Fruit fly (Drosophila melanogaster) whole organism, prepupa: ENCODE results near the gene CG10866.
A peak's percentile ranks its signal among the peaks of the same experiment; 100 is the strongest.

Experiments used
- Blimp-1 ChIP-seq: fragments of 200-800 bp; sonication (Bioruptor generic); optimal IDR thresholded peaks from 3 replicates; lab custom pipeline; 2017; ENCODE audit warnings: missing biosample characterization, missing genetic modification characterization, mild to moderate bottlenecking, moderate library complexity, missing genetic modification reagents
- CG10631 ChIP-seq: fragments of 200-800 bp; sonication (Bioruptor generic); optimal IDR thresholded peaks from 2 replicates; lab custom pipeline; 2016; ENCODE audit warnings: missing biosample characterization, missing genetic modification characterization
- CG10669 ChIP-seq: fragments of 200-800 bp; sonication (Bioruptor generic); optimal IDR thresholded peaks from 3 replicates; lab custom pipeline; 2018; ENCODE audit warnings: missing biosample characterization, mild to moderate bottlenecking, missing genetic modification characterization, moderate library complexity
- CG11294 ChIP-seq: fragments of 200-800 bp; sonication (Bioruptor generic); IDR thresholded peaks from 2 replicates; pipeline ENCODE4 v1.3.6; 2022; ENCODE audit warnings: missing biosample characterization, missing genetic modification characterization
- CG11902 ChIP-seq: fragments of 200-800 bp; sonication (Bioruptor generic); optimal IDR thresholded peaks from 3 replicates; lab custom pipeline; 2016; ENCODE audit warnings: missing biosample characterization, missing genetic modification characterization
- CG15336 ChIP-seq: fragments of 200-800 bp; sonication (Bioruptor generic); IDR thresholded peaks from 2 replicates; pipeline ENCODE4 v1.3.6; 2022; ENCODE audit warnings: missing biosample characterization, missing genetic modification characterization
- CG1621 ChIP-seq: fragments of 200-800 bp; sonication (Bioruptor generic); optimal IDR thresholded peaks from 3 replicates; lab custom pipeline; 2018; ENCODE audit warnings: missing biosample characterization, mild to moderate bottlenecking, missing genetic modification characterization
- CG16779 ChIP-seq: fragments of 200-800 bp; sonication (Bioruptor generic); optimal IDR thresholded peaks from 3 replicates; lab custom pipeline; 2017; ENCODE audit warnings: missing biosample characterization, mild to moderate bottlenecking, missing genetic modification characterization
- CG31627 ChIP-seq: fragments of 200-800 bp; sonication (Bioruptor generic); optimal IDR thresholded peaks from 3 replicates; lab custom pipeline; 2016; ENCODE audit warnings: missing biosample characterization, missing genetic modification characterization
- CG32006 ChIP-seq: fragments of 200-800 bp; sonication (Bioruptor generic); optimal IDR thresholded peaks from 3 replicates; lab custom pipeline; 2017; ENCODE audit warnings: missing biosample characterization, mild to moderate bottlenecking, missing genetic modification characterization
- CG6163 ChIP-seq: fragments of 200-800 bp; sonication (Bioruptor generic); IDR thresholded peaks from 3 replicates; pipeline ENCODE4 v1.3.6; 2022; ENCODE audit warnings: missing biosample characterization, missing genetic modification characterization
- CG6276 ChIP-seq: fragments of 200-800 bp; sonication (Bioruptor generic); optimal IDR thresholded peaks from 2 replicates; lab custom pipeline; 2017; ENCODE audit warnings: missing biosample characterization, mild to moderate bottlenecking, missing genetic modification characterization
- CG6792 ChIP-seq: fragments of 200-800 bp; sonication (Bioruptor generic); optimal IDR thresholded peaks from 3 replicates; lab custom pipeline; 2016; ENCODE audit warnings: missing biosample characterization, missing genetic modification characterization
- CG6808 ChIP-seq: fragments of 200-800 bp; sonication (Bioruptor generic); optimal IDR thresholded peaks from 3 replicates; lab custom pipeline; 2017; ENCODE audit warnings: missing biosample characterization, missing genetic modification characterization, mild to moderate bottlenecking, moderate library complexity, missing genetic modification reagents
- CG8319 ChIP-seq: fragments of 200-800 bp; sonication (Bioruptor generic); optimal IDR thresholded peaks from 3 replicates; lab custom pipeline; 2016; ENCODE audit warnings: missing biosample characterization, missing genetic modification characterization
- CG8632 ChIP-seq: fragments of 200-800 bp; sonication (Bioruptor generic); optimal IDR thresholded peaks from 3 replicates; lab custom pipeline; 2016; ENCODE audit warnings: missing biosample characterization, missing genetic modification characterization
- CG9139 ChIP-seq: fragments of 200-800 bp; sonication (Bioruptor generic); optimal IDR thresholded peaks from 3 replicates; lab custom pipeline; 2017; ENCODE audit warnings: missing biosample characterization, mild to moderate bottlenecking, missing genetic modification characterization
- Eip75B ChIP-seq: fragments of 200-800 bp; sonication (Bioruptor generic); optimal IDR thresholded peaks from 3 replicates; lab custom pipeline; 2016; ENCODE audit warnings: missing biosample characterization, missing genetic modification characterization
- Eip93F ChIP-seq: fragments of 200-800 bp; sonication (Bioruptor generic); optimal IDR thresholded peaks from 2 replicates; lab custom pipeline; 2016; ENCODE audit warnings: missing biosample characterization, mild to moderate bottlenecking, missing genetic modification characterization
- Ets21C ChIP-seq: fragments of 200-800 bp; sonication (Bioruptor generic); optimal IDR thresholded peaks from 3 replicates; lab custom pipeline; 2016; ENCODE audit warnings: missing biosample characterization, missing genetic modification characterization
- Hr38 ChIP-seq: sonication (Bioruptor generic); optimal IDR thresholded peaks from 2 replicates; lab custom pipeline; 2016; ENCODE audit warnings: missing biosample characterization, missing genetic modification characterization
- Hr4 ChIP-seq: fragments of 200-800 bp; sonication (Bioruptor generic); optimal IDR thresholded peaks from 3 replicates; lab custom pipeline; 2016; ENCODE audit warnings: missing biosample characterization, missing genetic modification characterization
- Lpt ChIP-seq: fragments of 200-800 bp; sonication (Bioruptor generic); optimal IDR thresholded peaks from 3 replicates; lab custom pipeline; 2016; ENCODE audit warnings: missing biosample characterization, missing genetic modification characterization
- Met ChIP-seq: fragments of 200-800 bp; sonication (Bioruptor generic); optimal IDR thresholded peaks from 3 replicates; lab custom pipeline; 2016; ENCODE audit warnings: missing biosample characterization, missing genetic modification characterization
- OdsH ChIP-seq: fragments of 200-800 bp; sonication (Bioruptor generic); optimal IDR thresholded peaks from 3 replicates; lab custom pipeline; 2016; ENCODE audit warnings: missing biosample characterization, missing genetic modification characterization
- Smox ChIP-seq: fragments of 200-800 bp; sonication (Bioruptor generic); optimal IDR thresholded peaks from 3 replicates; lab custom pipeline; 2016; ENCODE audit warnings: missing biosample characterization, missing genetic modification characterization
- Sox102F ChIP-seq: fragments of 200-800 bp; sonication (Bioruptor generic); optimal IDR thresholded peaks from 2 replicates; lab custom pipeline; 2016; ENCODE audit warnings: missing biosample characterization, mild to moderate bottlenecking, missing genetic modification characterization
- Sox14 ChIP-seq: fragments of 200-800 bp; sonication (Bioruptor generic); optimal IDR thresholded peaks from 3 replicates; lab custom pipeline; 2016; ENCODE audit warnings: missing biosample characterization, missing genetic modification characterization
- Sox15 ChIP-seq: fragments of 200-800 bp; sonication (Bioruptor generic); optimal IDR thresholded peaks from 3 replicates; lab custom pipeline; 2016; ENCODE audit warnings: missing biosample characterization, missing genetic modification characterization
- achi ChIP-seq: fragments of 200-800 bp; sonication (Bioruptor generic); optimal IDR thresholded peaks from 3 replicates; lab custom pipeline; 2016; ENCODE audit warnings: missing biosample characterization, missing genetic modification characterization
- dac ChIP-seq: fragments of 200-800 bp; sonication (Bioruptor generic); optimal IDR thresholded peaks from 2 replicates; lab custom pipeline; 2017; ENCODE audit warnings: missing biosample characterization, mild to moderate bottlenecking, missing genetic modification characterization
- dsx ChIP-seq: fragments of 200-800 bp; optimal IDR thresholded peaks from 3 replicates; lab custom pipeline; 2019; ENCODE audit warnings: missing biosample characterization, mild to moderate bottlenecking, missing genetic modification characterization, moderate library complexity; ENCODE audit not compliant: poor library complexity, severe bottlenecking
- eg ChIP-seq: fragments of 200-800 bp; sonication (Bioruptor generic); IDR thresholded peaks from 3 replicates; pipeline ENCODE4 v1.3.6; 2022; ENCODE audit warnings: missing biosample characterization, missing genetic modification characterization
- esn ChIP-seq: fragments of 200-800 bp; sonication (Bioruptor generic); optimal IDR thresholded peaks from 2 replicates; lab custom pipeline; 2016; ENCODE audit warnings: missing biosample characterization, mild to moderate bottlenecking, missing genetic modification characterization, moderate library complexity
- fd59A ChIP-seq: fragments of 200-800 bp; sonication (Bioruptor generic); optimal IDR thresholded peaks from 2 replicates; lab custom pipeline; 2017; ENCODE audit warnings: missing biosample characterization, mild to moderate bottlenecking, missing genetic modification characterization, missing genetic modification reagents
- fd85E ChIP-seq: fragments of 200-800 bp; sonication (Bioruptor generic); optimal IDR thresholded peaks from 3 replicates; lab custom pipeline; 2016; ENCODE audit warnings: missing biosample characterization, missing genetic modification characterization
- fkh ChIP-seq: fragments of 200-800 bp; sonication (Bioruptor generic); optimal IDR thresholded peaks from 3 replicates; lab custom pipeline; 2017; ENCODE audit warnings: missing biosample characterization, mild to moderate bottlenecking, missing genetic modification characterization, moderate library complexity
- lz ChIP-seq: fragments of 200-800 bp; sonication (Bioruptor generic); optimal IDR thresholded peaks from 3 replicates; lab custom pipeline; 2016; ENCODE audit warnings: missing biosample characterization, missing genetic modification characterization
- pdm3 ChIP-seq: fragments of 200-800 bp; sonication (Bioruptor generic); optimal IDR thresholded peaks from 3 replicates; lab custom pipeline; 2016; ENCODE audit warnings: missing biosample characterization, missing genetic modification characterization
- spab ChIP-seq: fragments of 200-800 bp; sonication (Bioruptor generic); optimal IDR thresholded peaks from 2 replicates; lab custom pipeline; 2017; ENCODE audit warnings: missing biosample characterization, mild to moderate bottlenecking, missing genetic modification characterization, missing genetic modification reagents
- ss ChIP-seq, 2 experiments: fragments of 200-800 bp; sonication (Bioruptor generic); optimal IDR thresholded peaks; 2 replicates in 1 of 2; 3 replicates in 1 of 2; lab custom pipeline; 2017 to 2018; ENCODE audit warnings: mild to moderate bottlenecking in 2 of 2, missing biosample characterization in 2 of 2, missing genetic modification characterization in 2 of 2, moderate library complexity in 1 of 2
- svp ChIP-seq: fragments of 200-800 bp; sonication (Bioruptor generic); peaks from one replicate; lab custom pipeline; 2016; ENCODE audit warnings: missing biosample characterization, missing genetic modification characterization
- topi ChIP-seq: fragments of 200-800 bp; sonication (Bioruptor generic); optimal IDR thresholded peaks from 3 replicates; lab custom pipeline; 2016; ENCODE audit warnings: missing biosample characterization, missing genetic modification characterization
- vri ChIP-seq: fragments of 200-800 bp; sonication (Bioruptor generic); optimal IDR thresholded peaks from 3 replicates; lab custom pipeline; 2016; ENCODE audit warnings: missing biosample characterization, mild to moderate bottlenecking, missing genetic modification characterization

Gene CG10866

dm6 chr3L:3902491-3903198 lies 35.1 kb downstream of the CG10866 start, which contains the start of gene Ubi-p63E (continued):
- TF ChIP-seq CG11294 (GFP tag; lab: Robert Waterston, UW) (no peak), Lpt (GFP tag; lab: Kevin White, UChicago) (peak; percentile 31), Sox15 (GFP tag; lab: Kevin White, UChicago) (peak; percentile 68), Met (GFP tag; lab: Kevin White, UChicago) (peak; percentile 66), Sox102F (peak; percentile 62), pdm3 (GFP tag; lab: Kevin White, UChicago) (peak; percentile 75), Smox (GFP tag; lab: Kevin White, UChicago) (peak; percentile 75), achi (GFP tag; lab: Kevin White, UChicago) (peak; percentile 57), spab (GFP tag; lab: Kevin White, UChicago) (peak; percentile 51), esn (GFP tag; lab: Kevin White, UChicago) (peak; percentile 76), lz (GFP tag; lab: Kevin White, UChicago) (peak; percentile 77), Ets21C (peak; percentile 61), Sox14 (GFP tag; lab: Kevin White, UChicago) (no peak), CG1621 (tag; lab: Kevin White, UChicago) (peak; percentile 26), topi (GFP tag; lab: Kevin White, UChicago) (peak; percentile 57), fkh (GFP tag; lab: Kevin White, UChicago) (no peak), CG6276 (GFP tag; lab: Kevin White, UChicago) (peak; percentile 50), CG11902 (GFP tag; lab: Kevin White, UChicago) (peak; percentile 59), fd59A (GFP tag; lab: Kevin White, UChicago) (peak; percentile 35), CG9139 (peak; percentile 55), CG10631 (GFP tag; lab: Kevin White, UChicago) (peak; percentile 71), CG6808 (peak; percentile 44), Hr4 (GFP tag; lab: Kevin White, UChicago) (peak; percentile 60), CG6163 (no peak), vri (GFP tag; lab: Kevin White, UChicago) (peak; percentile 57), Blimp-1 (GFP tag; lab: Kevin White, UChicago) (no peak), svp (GFP tag; lab: Kevin White, UChicago) (peak; percentile 81), CG10669 (GFP tag; lab: Kevin White, UChicago) (peak; percentile 49), eg (GFP tag; lab: Robert Waterston, UW) (no peak), CG32006 (peak; percentile 72), OdsH (GFP tag; lab: Kevin White, UChicago) (peak; percentile 60), Eip75B (GFP tag; lab: Kevin White, UChicago) (peak; percentile 54), CG15336 (GFP tag; lab: Robert Waterston, UW) (no peak), CG16779 (tag; lab: Kevin White, UChicago) (no peak), CG8319 (GFP tag; lab: Kevin White, UChicago) (peak; percentile 30), Eip93F (GFP tag; lab: Kevin White, UChicago) (no peak), CG6792 (GFP tag; lab: Kevin White, UChicago) (peak; percentile 58), CG8632 (GFP tag; lab: Kevin White, UChicago) (peak; percentile 49), fd85E (GFP tag; lab: Kevin White, UChicago) (peak; percentile 11), dac (GFP tag; lab: Kevin White, UChicago) (peak; percentile 20), CG31627 (peak; percentile 79), ss (GFP tag; optimal IDR thresholded peaks at IDR 0.05; lab: Kevin White, UChicago) (peak in 1 of 2 experiments; percentile 32), dsx (GFP tag; lab: Kevin White, UChicago) (no peak), Hr38 (GFP tag; lab: Kevin White, UChicago) (no peak)
- TF ChIP-seq, all 60 proteins: peak for 46
